Fruit fly (Drosophila melanogaster) Kc167 (cell line): ENCODE measurements around the gene CheB38a.

Source experiments
- Myc ChIP-seq: fragments of >200 bp; optimal IDR thresholded peaks from 2 replicates; lab custom pipeline; 2017; ENCODE audit warnings: missing external identifiers
- psq ChIP-seq: fragments of >200 bp; optimal IDR thresholded peaks from 2 replicates; lab custom pipeline; 2017; ENCODE audit warnings: missing external identifiers

DNA sequence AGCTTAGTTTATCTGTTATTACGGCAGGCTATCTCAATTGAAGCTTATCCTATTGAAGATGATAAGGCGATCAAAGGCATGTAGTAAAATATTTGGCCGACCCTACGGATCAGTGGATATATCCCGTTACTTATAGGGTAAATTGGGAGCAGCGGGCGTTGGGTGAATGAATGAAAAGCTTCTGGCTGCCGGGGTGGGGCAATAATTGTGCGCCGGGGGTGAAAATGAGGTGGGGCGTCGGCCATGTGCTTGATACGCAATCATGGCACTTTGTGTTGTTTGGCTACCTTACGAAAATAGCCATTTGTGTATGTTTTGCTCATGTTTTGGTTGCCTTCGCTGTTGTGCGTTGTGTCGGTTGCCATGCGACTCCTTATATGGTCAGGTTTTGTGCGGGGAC, 16.5 kb downstream of the CheB38a start:
- TF ChIP-seq psq (lab: Kevin White, UChicago) = no peak
- no peak for TF ChIP-seq Myc (lab: Kevin White, UChicago)
